Worm (Caenorhabditis elegans): ENCODE data around the gene srg-44.

The srg-44 gene

ce11 chrV:17303392-17303791 is 25.2 kb upstream of the srg-44 start:
- no peak for TF ChIP-seq hmbx-1 (tag; optimal IDR thresholded peaks at IDR 0.05)

- TF ChIP-seq B0310.2 (tag; optimal IDR thresholded peaks at IDR 0.05) (no peak), tbx-11 (GFP tag; IDR thresholded peaks at IDR 0.05) (no peak), tra-4 (tag; optimal IDR thresholded peaks at IDR 0.05) (no peak), scrt-1 (GFP tag; IDR thresholded peaks at IDR 0.05) (no peak), pes-1 (GFP tag; IDR thresholded peaks at IDR 0.05) (no peak), ceh-36 (tag; optimal IDR thresholded peaks at IDR 0.05) (no peak)
These were observed 20.7 kb upstream of the srg-44 start for ce11 chrV:17307926-17308325.

- TF ChIP-seq tbx-11 (GFP tag; IDR thresholded peaks at IDR 0.05) (no peak), B0310.2 (tag; optimal IDR thresholded peaks at IDR 0.05) (no peak), flt-1 (GFP tag; IDR thresholded peaks at IDR 0.05) (no peak), tbx-37 (GFP tag; conservative IDR thresholded peaks at IDR 0.05) (no peak), ceh-36 (tag; optimal IDR thresholded peaks at IDR 0.05) (no peak), hmg-4 (GFP tag; optimal IDR thresholded peaks at IDR 0.05) (no peak), tra-4 (tag; optimal IDR thresholded peaks at IDR 0.05) (no peak), aly-1 (tag; optimal IDR thresholded peaks at IDR 0.05) (no peak), hnd-1 (tag; optimal IDR thresholded peaks at IDR 0.05) (no peak), F13C5.2 (tag; optimal IDR thresholded peaks at IDR 0.05) (no peak), scrt-1 (GFP tag; IDR thresholded peaks at IDR 0.05) (no peak), ama-1 (optimal IDR thresholded peaks at IDR 0.05) (no peak), pes-1 (GFP tag; IDR thresholded peaks at IDR 0.05) (no peak), hmbx-1 (tag; optimal IDR thresholded peaks at IDR 0.05) (no peak), ceh-13 (GFP tag; optimal IDR thresholded peaks at IDR 0.05) (no peak), ets-7 (tag; optimal IDR thresholded peaks at IDR 0.05) (no peak), sea-1 (GFP tag; conservative IDR thresholded peaks at IDR 0.05) (no peak)
These were observed 16.2 kb upstream of the srg-44 start, which contains the start of gene Y61B8B.3 for ce11 chrV:17312386-17312785. Gene Y61B8B.3, minus strand, starts transcription at chrV:17312486.

- TF ChIP-seq F13C5.2 (tag; optimal IDR thresholded peaks at IDR 0.05) (no peak), ets-7 (tag; optimal IDR thresholded peaks at IDR 0.05) (no peak), tbx-11 (GFP tag; IDR thresholded peaks at IDR 0.05) (no peak), hmbx-1 (tag; optimal IDR thresholded peaks at IDR 0.05) (no peak), tbx-37 (GFP tag; conservative IDR thresholded peaks at IDR 0.05) (no peak), aly-1 (tag; optimal IDR thresholded peaks at IDR 0.05) (no peak), ceh-13 (GFP tag; optimal IDR thresholded peaks at IDR 0.05) (no peak), pes-1 (GFP tag; IDR thresholded peaks at IDR 0.05) (no peak), ama-1 (optimal IDR thresholded peaks at IDR 0.05) (no peak), ceh-36 (tag; optimal IDR thresholded peaks at IDR 0.05) (no peak), tra-4 (tag; optimal IDR thresholded peaks at IDR 0.05) (no peak), B0310.2 (tag; optimal IDR thresholded peaks at IDR 0.05) (no peak), flt-1 (GFP tag; IDR thresholded peaks at IDR 0.05) (no peak), scrt-1 (GFP tag; IDR thresholded peaks at IDR 0.05) (no peak), sea-1 (GFP tag; conservative IDR thresholded peaks at IDR 0.05) (no peak)
These were observed 13.5 kb upstream of the srg-44 start, which contains the start of gene F31E9.6 for ce11 chrV:17315063-17315462. Gene F31E9.6, minus strand, starts transcription at chrV:17315153.

- TF ChIP-seq flt-1 (GFP tag; IDR thresholded peaks at IDR 0.05) (no peak), hnd-1 (tag; optimal IDR thresholded peaks at IDR 0.05) (no peak), ets-7 (tag; optimal IDR thresholded peaks at IDR 0.05) (no peak), hmbx-1 (tag; optimal IDR thresholded peaks at IDR 0.05) (no peak), ama-1 (optimal IDR thresholded peaks at IDR 0.05) (no peak), pes-1 (GFP tag; IDR thresholded peaks at IDR 0.05) (no peak), B0310.2 (tag; optimal IDR thresholded peaks at IDR 0.05) (no peak), tra-4 (tag; optimal IDR thresholded peaks at IDR 0.05) (no peak), tbx-11 (GFP tag; IDR thresholded peaks at IDR 0.05) (no peak), hmg-4 (GFP tag; optimal IDR thresholded peaks at IDR 0.05) (no peak), ceh-13 (GFP tag; optimal IDR thresholded peaks at IDR 0.05) (no peak), F13C5.2 (tag; optimal IDR thresholded peaks at IDR 0.05) (no peak), aly-1 (tag; optimal IDR thresholded peaks at IDR 0.05) (no peak), sea-1 (GFP tag; conservative IDR thresholded peaks at IDR 0.05) (no peak), ceh-36 (tag; optimal IDR thresholded peaks at IDR 0.05) (no peak), scrt-1 (GFP tag; IDR thresholded peaks at IDR 0.05) (no peak)
These were observed 11.3 kb upstream of the srg-44 start for ce11 chrV:17317297-17317696.

ce11 chrV:17317786-17318185 is 10.8 kb upstream of the srg-44 start, which contains the start of gene srz-58:
Gene srz-58, plus strand, starts transcription at chrV:17318147.
- TF ChIP-seq flt-1 (GFP tag; IDR thresholded peaks at IDR 0.05) (no peak), ama-1 (optimal IDR thresholded peaks at IDR 0.05) (no peak), F13C5.2 (tag; optimal IDR thresholded peaks at IDR 0.05) (no peak), tra-4 (tag; optimal IDR thresholded peaks at IDR 0.05) (no peak), hmbx-1 (tag; optimal IDR thresholded peaks at IDR 0.05) (no peak), ceh-13 (GFP tag; optimal IDR thresholded peaks at IDR 0.05) (no peak), ceh-36 (tag; optimal IDR thresholded peaks at IDR 0.05) (no peak), aly-1 (tag; optimal IDR thresholded peaks at IDR 0.05) (no peak)

- TF ChIP-seq pes-1 (GFP tag; IDR thresholded peaks at IDR 0.05) (no peak), tbx-11 (GFP tag; IDR thresholded peaks at IDR 0.05) (no peak), B0310.2 (tag; optimal IDR thresholded peaks at IDR 0.05) (no peak), ceh-13 (GFP tag; optimal IDR thresholded peaks at IDR 0.05) (no peak), F13C5.2 (tag; optimal IDR thresholded peaks at IDR 0.05) (no peak), scrt-1 (GFP tag; IDR thresholded peaks at IDR 0.05) (no peak), ets-7 (tag; optimal IDR thresholded peaks at IDR 0.05) (no peak), hnd-1 (tag; optimal IDR thresholded peaks at IDR 0.05) (no peak), ceh-36 (tag; optimal IDR thresholded peaks at IDR 0.05) (no peak), sea-1 (GFP tag; conservative IDR thresholded peaks at IDR 0.05) (no peak), flt-1 (GFP tag; IDR thresholded peaks at IDR 0.05) (no peak), ama-1 (optimal IDR thresholded peaks at IDR 0.05) (no peak), hmbx-1 (tag; optimal IDR thresholded peaks at IDR 0.05) (no peak), tbx-37 (GFP tag; conservative IDR thresholded peaks at IDR 0.05) (no peak), aly-1 (tag; optimal IDR thresholded peaks at IDR 0.05) (no peak), hmg-4 (GFP tag; optimal IDR thresholded peaks at IDR 0.05) (no peak), tra-4 (tag; optimal IDR thresholded peaks at IDR 0.05) (no peak)
These were observed 6.1 kb upstream of the srg-44 start, which contains the start of gene F31E9.3 for ce11 chrV:17322397-17322909. Gene F31E9.3, plus strand, starts transcription at chrV:17322590.

Data from whole organism, early embryonic.